Fruit fly (Drosophila melanogaster): Measurements from ENCODE around the gene Fit1.

Fit1 gene

dm6 chr3L:4108072-4108843, 4.9 kb downstream of the Fit1 start, which contains the start of gene Ack (continued):
- peak; percentile 90 for TF ChIP-seq Myb (GFP tag; optimal IDR thresholded peaks at IDR 0.05)
- no peak for TF ChIP-seq CG11504 (tag; optimal IDR thresholded peaks at IDR 0.05)
- TF ChIP-seq crp (GFP tag; optimal IDR thresholded peaks at IDR 0.05), result peak; percentile 10 to 89
- no peak for TF ChIP-seq Max (GFP tag; optimal IDR thresholded peaks at IDR 0.05)
- TF ChIP-seq ac (GFP tag; optimal IDR thresholded peaks at IDR 0.05), result no peak
- peak; percentile 58 for TF ChIP-seq Dp (GFP tag; optimal IDR thresholded peaks at IDR 0.05)
- no peak for TF ChIP-seq CG1602 (GFP tag; optimal IDR thresholded peaks at IDR 0.05)
- peak; percentile 46 for TF ChIP-seq gfzf (GFP tag; optimal IDR thresholded peaks at IDR 0.05)
- TF ChIP-seq Kr (GFP tag; optimal IDR thresholded peaks at IDR 0.05), result no peak
- TF ChIP-seq onecut (GFP tag; IDR thresholded peaks at IDR 0.05), result no peak
- TF ChIP-seq run (tag; optimal IDR thresholded peaks at IDR 0.05), result no peak
- TF ChIP-seq luna (GFP tag; optimal IDR thresholded peaks at IDR 0.05), result no peak
- no peak for TF ChIP-seq CG11085 (GFP tag; IDR thresholded peaks at IDR 0.05)
- peak; percentile 71 for TF ChIP-seq Ets65A (GFP tag)
- no peak for TF ChIP-seq CG8281 (tag; optimal IDR thresholded peaks at IDR 0.05)
- no peak for TF ChIP-seq Fer2 (tag; optimal IDR thresholded peaks at IDR 0.05)
- peak; percentile 65 for TF ChIP-seq nerfin-2 (GFP tag; IDR thresholded peaks at IDR 0.05; ENCODE audit: partially characterized antibody)
- peak; percentile 55; the same call in 1 of the 2 replicates for TF ChIP-seq Awh (GFP tag; IDR thresholded peaks at IDR 0.05)
- TF ChIP-seq hb (GFP tag; IDR thresholded peaks at IDR 0.05; ENCODE audit: partially characterized antibody), result peak; percentile 39; the same call in 1 of the 3 replicates
- no peak for TF ChIP-seq tup (GFP tag; optimal IDR thresholded peaks at IDR 0.05)
- 0 out of 2 replicates have a peak, but pooled peaks have one; percentile 14 for TF ChIP-seq ara (GFP tag; IDR thresholded peaks at IDR 0.05)
- no peak for TF ChIP-seq grn (GFP tag; optimal IDR thresholded peaks at IDR 0.05)
- peak; percentile 40; the same call in 1 of the 3 replicates for TF ChIP-seq sr (GFP tag; IDR thresholded peaks at IDR 0.05)
- TF ChIP-seq NfI (GFP tag; optimal IDR thresholded peaks at IDR 0.05), result no peak
- TF ChIP-seq CG30403 (GFP tag; optimal IDR thresholded peaks at IDR 0.05), result no peak
- peak; percentile 90 for TF ChIP-seq Dll (GFP tag; IDR thresholded peaks at IDR 0.05; ENCODE audit: partially characterized antibody)
- no peak for TF ChIP-seq GATAe (GFP tag; conservative IDR thresholded peaks at IDR 0.05)
- no peak for TF ChIP-seq CG4404 (GFP tag; IDR thresholded peaks at IDR 0.05)
- no peak for TF ChIP-seq Dbx (GFP tag; IDR thresholded peaks at IDR 0.05)
- TF ChIP-seq sens (GFP tag), result peak; percentile 90
- TF ChIP-seq H15 (GFP tag; IDR thresholded peaks at IDR 0.05), result no peak
- TF ChIP-seq bigmax (GFP tag; optimal IDR thresholded peaks at IDR 0.05), result no peak
- no peak for TF ChIP-seq insv (GFP tag; optimal IDR thresholded peaks at IDR 0.05)
- TF ChIP-seq seq (GFP tag; IDR thresholded peaks at IDR 0.05), result no peak
- TF ChIP-seq CG17612 (GFP tag; IDR thresholded peaks at IDR 0.05), result no peak
- TF ChIP-seq CG16813 (GFP tag; IDR thresholded peaks at IDR 0.05; ENCODE audit: partially characterized antibody), result peak; percentile 82
- TF ChIP-seq tna (GFP tag; IDR thresholded peaks at IDR 0.05; ENCODE audit: partially characterized antibody), result peak; percentile 51
- no peak for TF ChIP-seq Asciz (GFP tag; optimal IDR thresholded peaks at IDR 0.05)
- peak; percentile 16 for TF ChIP-seq abd-A (tag; optimal IDR thresholded peaks at IDR 0.05)
- TF ChIP-seq ttk (GFP tag; IDR thresholded peaks at IDR 0.05), result no peak
- TF ChIP-seq stwl (tag; optimal IDR thresholded peaks at IDR 0.05), result peak; percentile 35
- TF ChIP-seq tap (tag; optimal IDR thresholded peaks at IDR 0.05), result no peak
- TF ChIP-seq CG5245 (GFP tag; optimal IDR thresholded peaks at IDR 0.05), result no peak
- peak; percentile 35 for TF ChIP-seq CG10267 (tag; optimal IDR thresholded peaks at IDR 0.05)
- TF ChIP-seq inv (GFP tag; IDR thresholded peaks at IDR 0.05; ENCODE audit: partially characterized antibody), result peak; percentile 78
- TF ChIP-seq kni (GFP tag; optimal IDR thresholded peaks at IDR 0.05), result peak; percentile 8
- no peak for TF ChIP-seq CG18262 (tag; optimal IDR thresholded peaks at IDR 0.05)
- peak; percentile 49 for TF ChIP-seq CG8924 (tag; optimal IDR thresholded peaks at IDR 0.05)
- peak; percentile 24 for TF ChIP-seq sd (tag; optimal IDR thresholded peaks at IDR 0.05)
